Fruit fly (Drosophila melanogaster): ENCODE data around the gene BuGZ.

DNA sequence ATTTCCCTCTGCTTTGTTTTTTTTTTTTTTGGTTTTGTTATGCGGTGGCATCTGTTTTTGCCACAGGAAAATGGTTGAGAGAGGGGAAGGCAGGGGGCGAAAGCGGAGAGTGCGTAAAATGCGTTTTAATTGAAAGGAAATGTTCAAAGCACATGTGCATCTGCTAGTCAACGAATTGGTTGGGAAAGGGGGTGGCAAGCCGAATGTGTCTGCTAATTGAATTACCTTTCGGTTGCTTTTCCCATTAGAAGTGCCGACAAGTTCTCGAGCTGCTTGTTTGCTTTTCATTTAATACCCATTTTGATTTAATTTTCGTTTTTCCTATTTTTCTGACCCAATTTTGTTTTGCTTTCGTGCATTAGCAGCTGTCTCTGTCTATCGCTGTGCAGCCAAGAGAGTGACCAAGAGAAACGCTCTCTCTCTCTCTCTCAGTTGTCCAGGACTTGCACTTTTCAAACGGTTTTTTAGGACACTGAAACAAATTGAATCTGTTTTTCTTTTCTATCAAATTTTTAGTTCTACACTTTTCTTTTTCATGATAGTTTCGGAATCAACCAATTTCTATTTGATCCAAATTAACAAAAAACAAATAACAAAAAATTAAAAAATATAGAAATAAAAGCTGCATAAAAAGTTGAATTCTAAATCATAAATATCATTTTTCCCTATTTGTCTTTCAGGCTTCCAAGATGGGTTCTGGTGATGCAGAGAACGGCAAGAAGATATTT is 24.6 kb upstream of the BuGZ start:
- no peak for TF ChIP-seq h (optimal IDR thresholded peaks at IDR 0.05)
- no peak for TF ChIP-seq insv (optimal IDR thresholded peaks at IDR 0.05)
- TF ChIP-seq psq (optimal IDR thresholded peaks at IDR 0.05): no peak

All from Kc167 (cell line).